Worm (Caenorhabditis elegans) whole organism, early embryonic: ENCODE results near the gene sbt-1.

ENCODE experiments used
- B0310.2 ChIP-seq: sonication (generic microtip); optimal IDR thresholded peaks from 2 replicates; lab custom pipeline; 2016; ENCODE audit warnings: mild to moderate bottlenecking, missing genetic modification characterization, missing compliant biosample characterization
- ama-1 ChIP-seq: fragments of 150-350 bp; optimal IDR thresholded peaks from 2 replicates; lab custom pipeline; 2014
- ceh-36 ChIP-seq: sonication (generic microtip); optimal IDR thresholded peaks from 2 replicates; lab custom pipeline; 2016; ENCODE audit warnings: missing genetic modification characterization, inconsistent platforms, missing compliant biosample characterization
- ets-7 ChIP-seq: sonication (generic microtip); optimal IDR thresholded peaks from 2 replicates; lab custom pipeline; 2016; ENCODE audit warnings: missing genotype, missing genetic modification characterization, missing compliant biosample characterization
- flt-1 ChIP-seq: fragments of 200-800 bp; sonication (Bioruptor generic); IDR thresholded peaks from 2 replicates; pipeline ENCODE4 v1.3.6; 2022; ENCODE audit warnings: missing genetic modification characterization, missing compliant biosample characterization
- hmbx-1 ChIP-seq: sonication (generic microtip); optimal IDR thresholded peaks from 2 replicates; lab custom pipeline; 2016; ENCODE audit warnings: mild to moderate bottlenecking, missing genetic modification characterization, missing compliant biosample characterization
- hmg-4 ChIP-seq: fragments of 200-800 bp; sonication (Bioruptor generic); optimal IDR thresholded peaks from 2 replicates; lab custom pipeline; 2018; ENCODE audit warnings: mild to moderate bottlenecking, missing genetic modification characterization, missing compliant biosample characterization
- hnd-1 ChIP-seq: sonication (generic microtip); optimal IDR thresholded peaks from 2 replicates; lab custom pipeline; 2016; ENCODE audit warnings: missing genetic modification characterization, missing compliant biosample characterization
- pes-1 ChIP-seq: fragments of 200-800 bp; sonication (Bioruptor generic); IDR thresholded peaks from 2 replicates; pipeline ENCODE4 v1.3.6; 2022; ENCODE audit warnings: missing genetic modification reagents, missing genetic modification characterization, missing compliant biosample characterization
- tbx-11 ChIP-seq: fragments of 200-800 bp; sonication (Bioruptor generic); IDR thresholded peaks from 2 replicates; pipeline ENCODE4 v1.3.6; 2022; ENCODE audit warnings: missing genetic modification characterization, missing compliant biosample characterization
- tbx-37 ChIP-seq: fragments of 200-800 bp; sonication (Bioruptor generic); conservative IDR thresholded peaks from 2 replicates; pipeline ENCODE4 v1.3.6; 2022; ENCODE audit warnings: missing genetic modification reagents, missing genetic modification characterization, missing compliant biosample characterization
- tra-4 ChIP-seq: sonication (generic microtip); optimal IDR thresholded peaks from 2 replicates; lab custom pipeline; 2017; ENCODE audit warnings: missing genetic modification characterization, missing compliant biosample characterization

DNA sequence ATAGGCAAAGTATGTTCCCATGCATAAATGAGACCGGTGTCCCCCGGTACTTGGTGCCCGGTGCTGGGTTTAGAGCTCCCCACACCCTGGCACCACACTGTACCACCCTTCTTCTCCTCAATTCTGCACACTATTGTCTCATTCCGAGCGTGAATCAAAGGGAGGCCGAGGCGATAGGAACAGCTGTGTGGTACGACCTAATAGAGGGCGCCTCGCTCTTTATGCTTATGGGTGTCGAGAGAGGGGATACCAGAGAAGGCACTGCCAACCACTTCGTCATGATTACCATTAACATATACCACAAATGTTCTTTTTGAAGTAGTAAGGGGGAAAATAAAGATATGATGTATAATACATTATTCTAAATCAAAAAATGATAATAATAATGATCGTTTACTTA lies 42.0 kb upstream of the sbt-1 start:
- no peak for TF ChIP-seq tbx-11 (GFP tag; lab: Robert Waterston, UW)
- TF ChIP-seq ceh-36 (tag; lab: Kevin White, UChicago) = no peak
- no peak for TF ChIP-seq ama-1 (lab: Kevin White, UChicago)
- TF ChIP-seq hmg-4 (GFP tag; lab: Kevin White, UChicago) = no peak
- no peak for TF ChIP-seq flt-1 (GFP tag; lab: Robert Waterston, UW)
- TF ChIP-seq tra-4 (tag; lab: Kevin White, UChicago) = no peak
- no peak for TF ChIP-seq pes-1 (GFP tag; lab: Robert Waterston, UW)
- no peak for TF ChIP-seq B0310.2
- TF ChIP-seq tbx-37 (GFP tag; lab: Robert Waterston, UW) = no peak
- TF ChIP-seq hnd-1 (tag; lab: Kevin White, UChicago) = no peak
- no peak for TF ChIP-seq hmbx-1 (tag; lab: Kevin White, UChicago)
- TF ChIP-seq ets-7 (tag; lab: Kevin White, UChicago) = no peak
